Worm (Caenorhabditis elegans): ENCODE results near the gene C27H5.12.
A peak's percentile ranks its signal among the peaks of the same experiment; 100 is the strongest.

The C27H5.12 gene

DNA sequence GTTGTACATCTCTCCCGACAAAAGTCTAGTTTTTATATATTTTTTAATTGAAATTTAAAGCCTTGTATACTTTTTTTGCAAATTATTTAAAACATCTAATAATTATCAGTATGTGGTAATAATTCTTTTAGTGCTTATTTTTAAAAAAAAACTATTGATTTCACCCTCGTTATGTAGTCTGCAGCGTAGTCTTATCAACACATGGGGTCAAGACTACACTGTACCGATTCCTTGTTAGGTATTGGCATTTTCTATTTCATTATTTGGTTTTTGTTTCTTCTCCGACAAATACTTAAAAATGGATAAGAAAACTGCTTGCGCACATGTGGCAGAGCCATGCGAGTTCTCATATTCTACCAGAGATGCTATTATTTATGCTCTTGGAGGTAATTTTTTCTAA is 34.6 kb upstream of the C27H5.12 start, which contains the start of gene maoc-1:
TSS of gene maoc-1 (plus strand) at position 237 of the 400 bp plus-strand sequence.
- TF ChIP-seq gmeb-2 (tag; optimal IDR thresholded peaks at IDR 0.05) (no peak), ceh-9 (tag; optimal IDR thresholded peaks at IDR 0.05) (no peak), elt-2 (tag; optimal IDR thresholded peaks at IDR 0.05) (peak; percentile 16), ref-2 (tag; optimal IDR thresholded peaks at IDR 0.05) (no peak), nfya-1 (tag; optimal IDR thresholded peaks at IDR 0.05) (no peak)

DNA sequence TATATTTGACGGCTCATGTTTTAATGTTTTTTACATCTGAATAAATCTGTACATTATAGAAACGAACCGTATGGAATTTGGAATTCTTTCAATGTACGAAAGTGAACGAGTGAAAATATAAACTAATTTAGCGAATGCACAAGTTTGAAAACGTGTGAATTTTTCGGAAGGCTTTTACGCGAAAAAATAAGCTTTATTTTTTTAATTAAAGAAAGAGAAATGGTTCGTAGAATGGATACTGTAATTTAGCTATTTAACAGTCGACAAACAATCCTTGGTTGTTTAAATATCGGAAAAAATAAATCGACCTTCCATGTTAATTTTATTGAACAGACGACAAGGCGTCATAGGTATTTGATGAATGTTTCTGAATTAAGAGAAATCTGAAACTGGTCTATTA is 34.1 kb upstream of the C27H5.12 start, which contains the start of gene acdh-12:
TSS of gene acdh-12 (minus strand) at position 101 of the 400 bp plus-strand sequence.
- TF ChIP-seq K02D7.2 (tag; optimal IDR thresholded peaks at IDR 0.05) (no peak), dmd-4 (tag; optimal IDR thresholded peaks at IDR 0.05; ENCODE audit: borderline replicate concordance) (no peak), syd-9 (tag; optimal IDR thresholded peaks at IDR 0.05) (no peak), ahr-1 (tag; optimal IDR thresholded peaks at IDR 0.05) (no peak), ceh-30 (tag; optimal IDR thresholded peaks at IDR 0.05) (no peak), K09A11.1 (tag; optimal IDR thresholded peaks at IDR 0.05; ENCODE audit: insufficient read depth) (no peak), ceh-6 (GFP tag; optimal IDR thresholded peaks at IDR 0.05) (no peak)

DNA sequence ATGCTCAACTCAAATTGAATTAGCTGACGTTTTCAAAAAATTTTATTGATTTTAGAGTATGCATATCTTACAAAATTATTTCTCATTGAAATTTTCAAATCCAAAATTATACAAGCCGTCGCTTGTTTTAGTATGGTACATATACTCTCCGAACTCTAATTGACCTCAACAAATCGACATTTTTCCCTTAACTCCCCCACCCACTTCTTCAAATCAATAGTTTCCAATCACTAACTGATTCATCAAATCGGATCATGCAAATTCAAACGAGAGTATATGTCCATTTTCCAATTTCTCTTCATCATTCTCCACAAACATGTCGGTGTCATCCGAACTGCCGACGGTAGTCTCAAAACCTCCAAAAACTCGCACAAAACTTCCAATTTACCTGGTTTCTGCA is 27.7 kb upstream of the C27H5.12 start, which contains the start of gene E04F6.4:
TSS of gene E04F6.4 (plus strand) at position 301 of the 400 bp plus-strand sequence.
- TF ChIP-seq pqm-1 (tag; optimal IDR thresholded peaks at IDR 0.05): no peak
- no peak for TF ChIP-seq che-1 (tag; optimal IDR thresholded peaks at IDR 0.05)
- no peak for TF ChIP-seq T23F11.4 (GFP tag; optimal IDR thresholded peaks at IDR 0.05)

DNA sequence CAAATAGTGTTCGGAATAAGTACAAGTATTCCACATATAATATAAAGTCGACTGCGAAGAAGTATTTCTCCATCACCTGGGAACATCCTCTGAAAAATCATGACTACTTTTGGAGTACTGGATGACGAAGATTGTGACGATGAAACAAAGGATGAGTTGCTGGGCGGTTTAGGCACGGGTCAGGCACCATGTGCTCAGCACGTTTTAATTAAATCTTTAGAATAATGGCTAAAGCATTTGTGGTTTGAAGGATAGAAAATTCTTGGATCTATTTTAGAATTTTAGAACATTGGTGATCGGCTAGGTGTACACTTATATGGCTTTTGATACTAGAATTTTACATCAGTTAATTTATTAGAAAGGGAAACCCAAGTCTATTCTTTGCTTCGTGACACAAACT is 25.7 kb upstream of the C27H5.12 start, which contains the start of gene C27H5.6:
TSS of gene C27H5.6 (minus strand) at position 101 of the 400 bp plus-strand sequence.
- TF ChIP-seq zip-5 (tag; optimal IDR thresholded peaks at IDR 0.05) (no peak), odd-2 (tag; optimal IDR thresholded peaks at IDR 0.05) (no peak), ttx-3 (tag; optimal IDR thresholded peaks at IDR 0.05) (no peak), elt-2 (tag; optimal IDR thresholded peaks at IDR 0.05) (no peak), ceh-34 (tag; optimal IDR thresholded peaks at IDR 0.05) (no peak), elt-4 (tag; optimal IDR thresholded peaks at IDR 0.05) (no peak), ama-1 (optimal IDR thresholded peaks at IDR 0.05) (no peak), pax-1 (tag; optimal IDR thresholded peaks at IDR 0.05) (no peak), ceh-6 (GFP tag; optimal IDR thresholded peaks at IDR 0.05) (no peak), tbx-7 (tag; optimal IDR thresholded peaks at IDR 0.05) (no peak), npax-4 (tag; optimal IDR thresholded peaks at IDR 0.05) (no peak), tbx-2 (tag; optimal IDR thresholded peaks at IDR 0.05) (no peak)

DNA sequence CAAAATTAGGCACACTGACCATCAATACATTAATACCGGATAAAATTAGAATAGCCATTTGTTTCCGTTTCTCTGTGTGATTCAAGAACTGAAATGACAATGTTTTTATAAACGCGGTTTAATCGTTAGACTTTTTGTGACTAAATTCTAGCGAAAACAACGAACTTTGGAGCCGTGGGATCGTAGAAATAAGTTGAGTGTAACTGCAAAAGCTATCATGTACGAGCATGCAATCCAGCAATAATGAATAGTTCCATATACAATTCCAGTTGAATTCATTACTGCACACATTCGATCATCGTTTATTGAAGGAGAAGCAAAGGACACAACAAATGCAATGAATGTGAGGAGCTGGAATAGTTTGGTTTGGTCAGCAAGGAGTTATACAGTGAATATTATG is 24.7 kb upstream of the C27H5.12 start:
- TF ChIP-seq elt-4 (tag; optimal IDR thresholded peaks at IDR 0.05) (no peak), lim-6 (tag; optimal IDR thresholded peaks at IDR 0.05) (no peak), zip-5 (tag; optimal IDR thresholded peaks at IDR 0.05) (no peak), K02D7.2 (tag; optimal IDR thresholded peaks at IDR 0.05) (no peak)

DNA sequence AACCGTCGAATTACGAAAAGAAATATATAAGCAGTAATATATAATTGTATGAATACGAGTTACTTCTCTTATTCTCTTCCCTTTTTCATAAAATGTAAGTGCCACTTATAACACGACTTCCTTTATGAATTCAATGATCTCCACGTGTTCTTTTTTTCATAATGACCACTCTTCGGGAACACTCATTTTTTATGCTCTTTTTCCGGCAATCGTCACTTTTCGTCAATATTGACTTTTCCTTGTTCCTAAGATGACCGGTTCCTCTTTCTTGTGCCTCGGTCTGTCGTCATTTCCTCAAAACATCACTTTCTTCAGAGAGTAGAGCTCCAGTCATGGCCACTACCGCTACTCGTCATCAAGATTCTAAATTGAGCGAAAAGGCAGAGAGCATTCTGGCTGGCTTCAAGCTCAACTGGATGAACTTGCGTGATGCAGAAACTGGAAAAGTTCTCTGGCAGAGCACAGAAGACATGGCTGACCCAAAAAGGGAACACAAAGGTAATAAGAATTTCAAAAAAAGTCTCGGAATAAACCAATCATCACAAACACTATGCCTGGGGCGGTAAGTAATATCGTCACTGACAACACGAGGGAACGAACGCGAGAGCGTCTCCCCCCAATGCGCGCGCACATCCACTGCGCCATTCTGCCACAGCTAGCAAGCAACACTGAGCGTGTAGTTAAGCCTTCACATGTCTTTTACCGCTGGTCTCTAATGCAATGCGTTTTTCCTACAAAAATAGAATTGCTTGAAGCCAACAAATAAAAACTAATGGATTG is 22.3 kb upstream of the C27H5.12 start, which contains the start of gene pdl-1:
TSS of gene pdl-1 (plus strand) at position 309 of the 780 bp plus-strand sequence.
- TF ChIP-seq dmd-4 (tag; optimal IDR thresholded peaks at IDR 0.05; ENCODE audit: borderline replicate concordance): peak; percentile 89
- TF ChIP-seq pha-2 (tag; optimal IDR thresholded peaks at IDR 0.05): peak; percentile 91
- TF ChIP-seq hlh-13 (GFP tag; optimal IDR thresholded peaks at IDR 0.05): peak; percentile 94
- TF ChIP-seq fax-1 (tag; optimal IDR thresholded peaks at IDR 0.05): peak; percentile 88
- TF ChIP-seq zip-5 (tag; optimal IDR thresholded peaks at IDR 0.05): peak; percentile 81
- peak; percentile 86 for TF ChIP-seq ceh-31 (tag; optimal IDR thresholded peaks at IDR 0.05)
- TF ChIP-seq odd-2 (tag; optimal IDR thresholded peaks at IDR 0.05): peak; percentile 81
- TF ChIP-seq ceh-34 (tag; optimal IDR thresholded peaks at IDR 0.05): peak; percentile 93
- peak; percentile 73 for TF ChIP-seq ceh-24 (tag; optimal IDR thresholded peaks at IDR 0.05)
- TF ChIP-seq unc-55 (GFP tag; optimal IDR thresholded peaks at IDR 0.05): no peak
- TF ChIP-seq ceh-9 (tag; optimal IDR thresholded peaks at IDR 0.05): peak; percentile 85
- TF ChIP-seq ceh-2 (tag; optimal IDR thresholded peaks at IDR 0.05): peak; percentile 90
- TF ChIP-seq pag-3 (tag; optimal IDR thresholded peaks at IDR 0.05; ENCODE audit: borderline replicate concordance): peak; percentile 82
- TF ChIP-seq nhr-232 (tag; optimal IDR thresholded peaks at IDR 0.05): peak; percentile 92
- peak; percentile 94 for TF ChIP-seq gmeb-2 (tag; optimal IDR thresholded peaks at IDR 0.05)
- peak; percentile 72 for TF ChIP-seq tbx-7 (tag; optimal IDR thresholded peaks at IDR 0.05)
- TF ChIP-seq ama-1 (optimal IDR thresholded peaks at IDR 0.05): no peak
- peak; percentile 89 for TF ChIP-seq ttx-3 (tag; optimal IDR thresholded peaks at IDR 0.05)
- peak; percentile 91 for TF ChIP-seq unc-86 (tag; optimal IDR thresholded peaks at IDR 0.05)
- peak; percentile 90 for TF ChIP-seq eyg-1 (tag; optimal IDR thresholded peaks at IDR 0.05)
- peak; percentile 96 for TF ChIP-seq ceh-19 (GFP tag; optimal IDR thresholded peaks at IDR 0.05)
- peak; percentile 74 for TF ChIP-seq npax-4 (tag; optimal IDR thresholded peaks at IDR 0.05)
- TF ChIP-seq tbx-2 (tag; optimal IDR thresholded peaks at IDR 0.05): peak; percentile 96
- no peak for TF ChIP-seq fkh-10 (GFP tag; optimal IDR thresholded peaks at IDR 0.05)
- peak; percentile 91 for TF ChIP-seq ref-2 (tag; optimal IDR thresholded peaks at IDR 0.05)
